Worm (Caenorhabditis elegans): Measurements from ENCODE around the gene fbxa-134.

DNA sequence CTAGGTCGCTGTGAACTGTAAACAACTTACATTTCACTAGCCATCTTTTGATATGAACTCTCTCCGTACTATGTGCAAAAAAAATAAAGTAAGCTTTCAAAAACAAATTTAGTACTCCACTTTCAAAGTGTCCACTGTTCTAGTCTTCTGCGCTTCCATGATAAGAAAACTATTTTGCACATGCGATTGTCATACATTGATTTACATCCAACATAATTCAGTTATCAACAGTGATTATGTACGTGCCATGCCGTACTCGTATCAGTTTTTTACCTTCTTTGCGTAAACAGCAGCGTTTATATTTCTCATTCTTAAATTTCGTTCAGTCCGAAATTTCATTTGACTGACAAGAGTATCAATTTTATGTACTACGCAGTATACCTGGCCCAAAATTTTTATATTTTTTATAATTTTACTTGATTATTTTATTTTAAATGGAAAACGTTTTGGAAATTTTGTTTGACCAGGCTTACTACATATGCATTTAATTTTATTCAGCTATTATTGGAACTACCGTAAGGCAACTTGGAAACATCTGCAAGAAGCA, at the start of gene fbxa-134, which contains the start of gene F47H4.2:
- no peak for TF ChIP-seq unc-39 (tag; optimal IDR thresholded peaks at IDR 0.05)
- TF ChIP-seq lin-13 (GFP tag; optimal IDR thresholded peaks at IDR 0.05) = no peak
- no peak for TF ChIP-seq lir-3 (tag; optimal IDR thresholded peaks at IDR 0.05)
- TF ChIP-seq hlh-30 (tag; optimal IDR thresholded peaks at IDR 0.05; ENCODE audit: insufficient read depth) = no peak
- no peak for TF ChIP-seq Y75B8A.6 (GFP tag; IDR thresholded peaks at IDR 0.05)
- no peak for TF ChIP-seq nhr-76 (tag; optimal IDR thresholded peaks at IDR 0.05)
- no peak for TF ChIP-seq mxl-2 (GFP tag; conservative IDR thresholded peaks at IDR 0.05)
- TF ChIP-seq unc-62 (GFP tag; optimal IDR thresholded peaks at IDR 0.05 in 1 of 2) = no peak
- no peak for TF ChIP-seq unc-62 (tag; optimal IDR thresholded peaks at IDR 0.05)
- TF ChIP-seq dpl-1 (GFP tag; optimal IDR thresholded peaks at IDR 0.05) = no peak
- TF ChIP-seq T20F7.1 (GFP tag; optimal IDR thresholded peaks at IDR 0.05) = no peak
- TF ChIP-seq snpc-4 (tag; optimal IDR thresholded peaks at IDR 0.05) = no peak
- TF ChIP-seq nhr-11 (tag; optimal IDR thresholded peaks at IDR 0.05) = no peak
- TF ChIP-seq R02D3.7 (tag; optimal IDR thresholded peaks at IDR 0.05) = no peak

All from whole organism, L4 larva.